Fruit fly (Drosophila melanogaster) whole organism, embryonic: Measurements from ENCODE around the gene mRpL4.
A peak's percentile ranks its signal among the peaks of the same experiment; 100 is the strongest.

ENCODE experiments used
- Antp ChIP-seq: fragments of 200-800 bp; sonication (Bioruptor generic); optimal IDR thresholded peaks from 3 replicates; lab custom pipeline; 2016; ENCODE audit warnings: missing biosample characterization, missing genetic modification characterization
- Asciz ChIP-seq: fragments of 200-800 bp; sonication (Bioruptor generic); optimal IDR thresholded peaks from 2 replicates; lab custom pipeline; 2017; ENCODE audit warnings: missing biosample characterization, mild to moderate bottlenecking, missing genetic modification characterization, missing genetic modification reagents
- CG10366 ChIP-seq: fragments of 200-800 bp; sonication (Bioruptor generic); IDR thresholded peaks from 2 replicates; pipeline ENCODE4 v1.3.6; 2022; ENCODE audit warnings: missing biosample characterization, missing genetic modification characterization
- CG11247 ChIP-seq: fragments of 200-800 bp; sonication (Bioruptor generic); IDR thresholded peaks from 2 replicates; pipeline ENCODE4 v1.3.6; 2022; ENCODE audit warnings: missing biosample characterization, missing genetic modification characterization
- CG12155 ChIP-seq: fragments of 200-800 bp; sonication (Bioruptor generic); optimal IDR thresholded peaks from 3 replicates; lab custom pipeline; 2016; ENCODE audit warnings: missing biosample characterization, missing genetic modification characterization
- CG12299 ChIP-seq: fragments of 200-800 bp; sonication (Bioruptor generic); optimal IDR thresholded peaks from 2 replicates; lab custom pipeline; 2018; ENCODE audit warnings: missing biosample characterization, mild to moderate bottlenecking, missing genetic modification characterization
- CG17186 ChIP-seq: fragments of 200-800 bp; sonication (Bioruptor generic); optimal IDR thresholded peaks from 3 replicates; lab custom pipeline; 2017; ENCODE audit warnings: missing biosample characterization, missing genetic modification reagents, missing genetic modification characterization
- CG18764 ChIP-seq: fragments of 200-800 bp; sonication (Bioruptor generic); optimal IDR thresholded peaks from 3 replicates; lab custom pipeline; 2016; ENCODE audit warnings: missing biosample characterization, missing genetic modification characterization
- CG2116 ChIP-seq: fragments of 200-800 bp; sonication (Bioruptor generic); optimal IDR thresholded peaks from 3 replicates; lab custom pipeline; 2018; ENCODE audit warnings: missing biosample characterization, mild to moderate bottlenecking, missing genetic modification characterization
- CG2129 ChIP-seq: fragments of 200-800 bp; sonication (Bioruptor generic); IDR thresholded peaks from 2 replicates; pipeline ENCODE4 v1.3.6; 2022; ENCODE audit warnings: missing biosample characterization, missing genetic modification characterization; ENCODE audit not compliant: partially characterized antibody
- CG2199 ChIP-seq: fragments of 200-800 bp; sonication (Bioruptor generic); IDR thresholded peaks from 3 replicates; pipeline ENCODE4 v1.3.6; 2022; ENCODE audit warnings: missing biosample characterization, missing genetic modification characterization
- CG3163 ChIP-seq: fragments of 200-800 bp; sonication (Bioruptor generic); optimal IDR thresholded peaks from 3 replicates; lab custom pipeline; 2016; ENCODE audit warnings: missing biosample characterization, missing genetic modification characterization
- CG32532 ChIP-seq: fragments of 200-800 bp; sonication (Bioruptor generic); IDR thresholded peaks from 2 replicates; pipeline ENCODE4 v1.3.6; 2022; ENCODE audit warnings: missing biosample characterization, missing genetic modification characterization
- CG3726 ChIP-seq: fragments of 200-800 bp; sonication (Bioruptor generic); IDR thresholded peaks from 3 replicates; pipeline ENCODE4, ENCODE4 v1.3.6; 2022; ENCODE audit warnings: missing biosample characterization, missing genetic modification characterization
- CG4707 ChIP-seq: fragments of 200-800 bp; sonication (Bioruptor generic); optimal IDR thresholded peaks from 2 replicates; lab custom pipeline; 2018; ENCODE audit warnings: missing biosample characterization, mild to moderate bottlenecking, missing genetic modification characterization, moderate library complexity
- CG6765 ChIP-seq: fragments of 200-800 bp; sonication (Bioruptor generic); optimal IDR thresholded peaks from 3 replicates; lab custom pipeline; 2017; ENCODE audit warnings: missing biosample characterization, mild to moderate bottlenecking, missing genetic modification characterization
- CG8388 ChIP-seq: fragments of 200-800 bp; sonication (Bioruptor generic); optimal IDR thresholded peaks from 2 replicates; lab custom pipeline; 2019; ENCODE audit warnings: missing biosample characterization, mild to moderate bottlenecking, missing genetic modification characterization, moderate library complexity
- CkIIα-i1 ChIP-seq: fragments of 200-800 bp; sonication (Bioruptor generic); IDR thresholded peaks from 2 replicates; pipeline ENCODE4 v1.3.6; 2022; ENCODE audit warnings: missing biosample characterization, missing genetic modification characterization
- D ChIP-seq, 2 experiments: fragments of 200-800 bp in 1 of 2; fragments of >200 bp in 1 of 2; sonication (Bioruptor generic) in 1 of 2; optimal IDR thresholded peaks; 2 replicates in 1 of 2; 3 replicates in 1 of 2; lab custom pipeline; 2017; ENCODE audit warnings: mild to moderate bottlenecking in 1 of 2, missing biosample characterization in 1 of 2, missing genetic modification characterization in 1 of 2, missing genetic modification reagents in 1 of 2
- Dref ChIP-seq: fragments of 200-800 bp; sonication (Bioruptor generic); IDR thresholded peaks from 2 replicates; pipeline ENCODE4 v1.3.6; 2022; ENCODE audit warnings: missing biosample characterization, missing genetic modification characterization
- E2f2 ChIP-seq: fragments of 200-800 bp; sonication (Bioruptor generic); IDR thresholded peaks from 2 replicates; pipeline ENCODE4 v1.3.6; 2022; ENCODE audit warnings: missing biosample characterization, missing genetic modification characterization
- ERR ChIP-seq: fragments of 200-800 bp; sonication (Bioruptor generic); optimal IDR thresholded peaks from 2 replicates; lab custom pipeline; 2016; ENCODE audit warnings: missing biosample characterization, missing genetic modification characterization
- H2.0 ChIP-seq: fragments of 200-800 bp; sonication (Bioruptor generic); IDR thresholded peaks from 2 replicates; pipeline ENCODE4 v1.3.6; 2022; ENCODE audit warnings: missing biosample characterization, missing genetic modification characterization
- HLHmδ ChIP-seq: fragments of 200-800 bp; sonication (Bioruptor generic); optimal IDR thresholded peaks from 2 replicates; lab custom pipeline; 2018; ENCODE audit warnings: missing biosample characterization, mild to moderate bottlenecking, missing genetic modification characterization, moderate library complexity
- Hr39 ChIP-seq: fragments of >200 bp; optimal IDR thresholded peaks from 2 replicates; lab custom pipeline; 2017
- Hr78 ChIP-seq, 2 experiments: fragments of 200-800 bp in 1 of 2; fragments of >200 bp in 1 of 2; sonication (Bioruptor generic) in 1 of 2; optimal IDR thresholded peaks; 2 replicates each; lab custom pipeline; 2017 to 2019; ENCODE audit warnings: missing biosample characterization in 2 of 2, missing genetic modification characterization in 2 of 2, mild to moderate bottlenecking in 1 of 2, moderate library complexity in 1 of 2
- Hsf ChIP-seq: fragments of 200-800 bp; sonication (Bioruptor generic); optimal IDR thresholded peaks from 3 replicates; lab custom pipeline; 2016; ENCODE audit warnings: missing biosample characterization, missing genetic modification characterization
- Jarid2 ChIP-seq: fragments of 200-800 bp; sonication (Bioruptor generic); optimal IDR thresholded peaks from 3 replicates; lab custom pipeline; 2017; ENCODE audit warnings: mild to moderate bottlenecking, missing biosample characterization, missing genetic modification reagents, missing genetic modification characterization
- Neu2 ChIP-seq: fragments of 200-800 bp; sonication (Bioruptor generic); optimal IDR thresholded peaks from 3 replicates; lab custom pipeline; 2016; ENCODE audit warnings: missing biosample characterization, missing genetic modification characterization, borderline replicate concordance
- Ravus ChIP-seq: fragments of 200-800 bp; sonication (Bioruptor generic); IDR thresholded peaks from 2 replicates; pipeline ENCODE4 v1.3.6; 2022; ENCODE audit warnings: missing biosample characterization, missing genetic modification characterization
- Ssrp ChIP-seq: fragments of 200-800 bp; sonication (Bioruptor generic); optimal IDR thresholded peaks from 2 replicates; lab custom pipeline; 2018; ENCODE audit warnings: missing biosample characterization, mild to moderate bottlenecking, missing genetic modification characterization, moderate library complexity
- abd-A ChIP-seq: fragments of 200-800 bp; sonication (Bioruptor generic); optimal IDR thresholded peaks from 3 replicates; lab custom pipeline; 2019; ENCODE audit warnings: missing biosample characterization, mild to moderate bottlenecking, missing genetic modification characterization, moderate library complexity
- bigmax ChIP-seq: fragments of 200-800 bp; sonication (Bioruptor generic); optimal IDR thresholded peaks from 2 replicates; lab custom pipeline; 2018; ENCODE audit warnings: missing biosample characterization, mild to moderate bottlenecking, missing genetic modification characterization
- cwo ChIP-seq: fragments of 200-800 bp; sonication (Bioruptor generic); optimal IDR thresholded peaks from 3 replicates; lab custom pipeline; 2017; ENCODE audit warnings: missing biosample characterization, missing genetic modification characterization, mild to moderate bottlenecking, moderate library complexity, missing genetic modification reagents
- ewg ChIP-seq: fragments of 200-800 bp; sonication (Bioruptor generic); optimal IDR thresholded peaks from 3 replicates; lab custom pipeline; 2017; ENCODE audit warnings: mild to moderate bottlenecking, missing biosample characterization, missing genetic modification reagents, missing genetic modification characterization
- eyg ChIP-seq: fragments of 200-800 bp; sonication (Bioruptor generic); optimal IDR thresholded peaks from 3 replicates; lab custom pipeline; 2016; ENCODE audit warnings: missing biosample characterization, missing genetic modification characterization
- hkb ChIP-seq, 2 experiments: fragments of 200-800 bp in 1 of 2; fragments of >200 bp in 1 of 2; sonication (Bioruptor generic) in 1 of 2; IDR thresholded peaks in 1 of 2; optimal IDR thresholded peaks in 1 of 2; 2 replicates each; pipeline versions ENCODE4 v1.3.6 to Lab custom; 2017 to 2022; ENCODE audit warnings: missing biosample characterization in 1 of 2, missing genetic modification characterization in 1 of 2
- jigr1 ChIP-seq: fragments of 200-800 bp; sonication (Bioruptor generic); IDR thresholded peaks from 3 replicates; pipeline ENCODE4 v1.3.6; 2022; ENCODE audit warnings: missing biosample characterization, missing genetic modification characterization
- ken ChIP-seq: fragments of 200-800 bp; sonication (Bioruptor generic); IDR thresholded peaks from 3 replicates; pipeline ENCODE4 v1.3.6; 2022; ENCODE audit warnings: missing biosample characterization, missing genetic modification characterization
- maf-S ChIP-seq: fragments of 200-800 bp; sonication (Bioruptor generic); optimal IDR thresholded peaks from 2 replicates; lab custom pipeline; 2016; ENCODE audit warnings: missing biosample characterization, missing genetic modification characterization
- nmo ChIP-seq: fragments of 200-800 bp; sonication (Bioruptor generic); optimal IDR thresholded peaks from 2 replicates; lab custom pipeline; 2018; ENCODE audit warnings: missing biosample characterization, mild to moderate bottlenecking, missing genetic modification characterization, moderate library complexity
- phol ChIP-seq: fragments of 200-800 bp; sonication (Bioruptor generic); optimal IDR thresholded peaks from 3 replicates; lab custom pipeline; 2018; ENCODE audit warnings: missing biosample characterization, mild to moderate bottlenecking, missing genetic modification characterization, moderate library complexity
- pita ChIP-seq: fragments of 200-800 bp; sonication (Bioruptor generic); optimal IDR thresholded peaks from 2 replicates; lab custom pipeline; 2017; ENCODE audit warnings: missing biosample characterization, mild to moderate bottlenecking, missing genetic modification characterization
- ro ChIP-seq: fragments of 200-800 bp; sonication (Bioruptor generic); IDR thresholded peaks from 2 replicates; pipeline ENCODE4 v1.3.6; 2022; ENCODE audit warnings: missing biosample characterization, missing genetic modification characterization
- scrt ChIP-seq: fragments of 200-800 bp; sonication (Bioruptor generic); optimal IDR thresholded peaks from 2 replicates; lab custom pipeline; 2018; ENCODE audit warnings: missing biosample characterization, mild to moderate bottlenecking, missing genetic modification characterization, moderate library complexity
- stc ChIP-seq: fragments of 200-800 bp; sonication (Bioruptor generic); IDR thresholded peaks from 2 replicates; pipeline ENCODE4 v1.3.6; 2022; ENCODE audit warnings: missing biosample characterization, missing genetic modification characterization
- tin ChIP-seq: fragments of 200-800 bp; sonication (Bioruptor generic); optimal IDR thresholded peaks from 3 replicates; lab custom pipeline; 2016; ENCODE audit warnings: missing biosample characterization, missing genetic modification characterization
- twi ChIP-seq: fragments of 200-800 bp; optimal IDR thresholded peaks from 2 replicates; lab custom pipeline; 2019; ENCODE audit warnings: missing biosample characterization, mild to moderate bottlenecking, missing genetic modification characterization, moderate library complexity

Gene mRpL4

dm6 chr2L:16287602-16288392 is 41.1 kb downstream of the mRpL4 start, which contains the start of the genes crp and pkaap (continued):
- TF ChIP-seq CG2116 (GFP tag; lab: Kevin White, UChicago) (peak; percentile 76), Ravus (GFP tag; lab: Robert Waterston, UW) (no peak), Hr39 (lab: Kevin White, UChicago) (no peak), Hsf (GFP tag; lab: Kevin White, UChicago) (peak; percentile 91), CG2199 (GFP tag; lab: Robert Waterston, UW) (no peak), Antp (GFP tag; lab: Kevin White, UChicago) (peak; percentile 94), CG4707 (peak; percentile 23), CG32532 (GFP tag; lab: Robert Waterston, UW) (no peak), CG3163 (GFP tag; lab: Kevin White, UChicago) (peak; percentile 73), ken (GFP tag; lab: Robert Waterston, UW) (no peak), stc (GFP tag; lab: Robert Waterston, UW) (no peak), Asciz (peak; percentile 66), scrt (peak; percentile 63), CG18764 (GFP tag; lab: Kevin White, UChicago) (peak; percentile 81), Hr78 (GFP tag; optimal IDR thresholded peaks at IDR 0.05; lab: Kevin White, UChicago) (no peak), hkb (optimal IDR thresholded peaks at IDR 0.05; lab: Kevin White, UChicago) (peak; percentile 60), hkb (GFP tag; IDR thresholded peaks at IDR 0.05; lab: Robert Waterston, UW) (no peak), CG12155 (GFP tag; lab: Kevin White, UChicago) (peak; percentile 85), pita (GFP tag; lab: Kevin White, UChicago) (peak; percentile 98), CG3726 (no peak), CG10366 (GFP tag; lab: Robert Waterston, UW) (no peak), twi (tag; lab: Kevin White, UChicago) (peak; percentile 3), eyg (GFP tag; lab: Kevin White, UChicago) (peak; percentile 65), Neu2 (GFP tag; lab: Kevin White, UChicago) (peak; percentile 15), E2f2 (GFP tag; lab: Robert Waterston, UW) (no peak), CG6765 (GFP tag; lab: Kevin White, UChicago) (peak; percentile 19), bigmax (GFP tag; lab: Kevin White, UChicago) (peak; percentile 7), Dref (GFP tag; lab: Robert Waterston, UW) (no peak), Ssrp (tag; lab: Kevin White, UChicago) (no peak), ro (GFP tag; lab: Robert Waterston, UW) (no peak), jigr1 (GFP tag; lab: Robert Waterston, UW) (no peak), CG17186 (peak; percentile 71), CG2129 (GFP tag; lab: Robert Waterston, UW) (no peak), maf-S (GFP tag; lab: Kevin White, UChicago) (peak; percentile 88), phol (peak; percentile 48), CG12299 (tag; lab: Kevin White, UChicago) (peak; percentile 64), HLHmδ (GFP tag; lab: Kevin White, UChicago) (peak; percentile 94), abd-A (tag; lab: Kevin White, UChicago) (peak; percentile 65), Jarid2 (GFP tag; lab: Kevin White, UChicago) (peak; percentile 94), H2.0 (no peak), CG8388 (GFP tag; lab: Kevin White, UChicago) (peak; percentile 54), ewg (GFP tag; lab: Kevin White, UChicago) (peak; percentile 43), nmo (peak; percentile 27), cwo (GFP tag; lab: Kevin White, UChicago) (peak; percentile 59), CG11247 (no peak), CkIIα-i1 (GFP tag; lab: Robert Waterston, UW) (no peak), tin (GFP tag; lab: Kevin White, UChicago) (peak; percentile 90), D (optimal IDR thresholded peaks at IDR 0.05; lab: Kevin White, UChicago) (no peak), D (GFP tag; optimal IDR thresholded peaks at IDR 0.05; lab: Kevin White, UChicago) (peak; percentile 43), ERR (peak; percentile 87)
